Fruit fly (Drosophila melanogaster) whole organism, larva: ENCODE results near the gene CG3386.

Experiments used
- noc ChIP-seq: fragments of 200-800 bp; sonication (Bioruptor generic); optimal IDR thresholded peaks from 3 replicates; lab custom pipeline; 2019; ENCODE audit warnings: missing biosample characterization, mild to moderate bottlenecking, missing genetic modification characterization, moderate library complexity

Gene CG3386

dm6 chr3L:654019-654418, 28.3 kb downstream of the CG3386 start, which contains the start of the genes MED30 and Rev1:
Gene MED30, minus strand, starts transcription at chr3L:654089.
Gene Rev1, plus strand, starts transcription at chr3L:654363.
- TF ChIP-seq noc (tag; lab: Kevin White, UChicago): peak; percentile 92

- no peak for TF ChIP-seq noc (tag; lab: Kevin White, UChicago)
These were observed 29.6 kb downstream of the CG3386 start, which contains the start of gene CG3402 for dm6 chr3L:652637-653036. Gene CG3402, minus strand, starts transcription at chr3L:652881.

- no peak for TF ChIP-seq noc (tag; lab: Kevin White, UChicago)
These were observed 33.1 kb downstream of the CG3386 start for dm6 chr3L:649025-649769.

- TF ChIP-seq noc (tag; lab: Kevin White, UChicago): peak; percentile 42
These were observed 33.9 kb downstream of the CG3386 start, which contains the start of gene Gale for dm6 chr3L:648155-649024. Gene Gale, plus strand, starts transcription at chr3L:648555.

- TF ChIP-seq noc (tag; lab: Kevin White, UChicago): no peak
These were observed 34.7 kb downstream of the CG3386 start for dm6 chr3L:647529-647928.

- no peak for TF ChIP-seq noc (tag; lab: Kevin White, UChicago)
These were observed 36.7 kb downstream of the CG3386 start for dm6 chr3L:645426-646036.

dm6 chr3L:644111-644718, 38.1 kb downstream of the CG3386 start:
- peak; percentile 57 for TF ChIP-seq noc (tag; lab: Kevin White, UChicago)

dm6 chr3L:642865-643738, 39.2 kb downstream of the CG3386 start:
- TF ChIP-seq noc (tag; lab: Kevin White, UChicago): no peak

- no peak for TF ChIP-seq noc (tag; lab: Kevin White, UChicago)
These were observed 40.0 kb downstream of the CG3386 start for dm6 chr3L:642146-642864.

- no peak for TF ChIP-seq noc (tag; lab: Kevin White, UChicago)
These were observed 40.8 kb downstream of the CG3386 start for dm6 chr3L:641436-641835.

dm6 chr3L:640324-640974, 41.8 kb downstream of the CG3386 start:
- TF ChIP-seq noc (tag; lab: Kevin White, UChicago): peak; percentile 45

- no peak for TF ChIP-seq noc (tag; lab: Kevin White, UChicago)
These were observed 42.7 kb downstream of the CG3386 start for dm6 chr3L:639460-640103.
